Worm (Caenorhabditis elegans) whole organism, L2 larva: ENCODE results near the gene F54E2.2.

Experiments used
- dmd-4 ChIP-seq: sonication (generic microtip); optimal IDR thresholded peaks from 2 replicates; lab custom pipeline; 2017; ENCODE audit warnings: missing biosample characterization, missing genetic modification characterization
- lin-39 ChIP-seq: fragments of 150-350 bp; optimal IDR thresholded peaks from 2 replicates; lab custom pipeline; 2014; ENCODE audit warnings: missing biosample characterization, missing genetic modification reagents, missing genetic modification characterization
- lsy-2 ChIP-seq, 2 experiments: fragments of 150-350 bp in 1 of 2; sonication (generic microtip) in 1 of 2; optimal IDR thresholded peaks; 2 replicates each; lab custom pipeline; 2014 to 2017; ENCODE audit warnings: missing biosample characterization in 2 of 2, missing genetic modification characterization in 2 of 2
- mab-5 ChIP-seq: fragments of 150-350 bp; optimal IDR thresholded peaks from 2 replicates; lab custom pipeline; 2014; ENCODE audit warnings: missing biosample characterization, missing genetic modification characterization
- mdl-1 ChIP-seq, 2 experiments: fragments of 150-350 bp in 1 of 2; sonication (generic microtip) in 1 of 2; optimal IDR thresholded peaks; 2 replicates each; lab custom pipeline; 2017; ENCODE audit warnings: missing biosample characterization in 2 of 2, missing genetic modification characterization in 2 of 2
- nhr-11 ChIP-seq: fragments of 150-350 bp; optimal IDR thresholded peaks from 2 replicates; lab custom pipeline; 2014; ENCODE audit warnings: missing biosample characterization, missing genetic modification characterization
- skn-1 ChIP-seq: sonication (generic microtip); optimal IDR thresholded peaks from 2 replicates; lab custom pipeline; 2017; ENCODE audit warnings: missing biosample characterization, missing genetic modification characterization

DNA sequence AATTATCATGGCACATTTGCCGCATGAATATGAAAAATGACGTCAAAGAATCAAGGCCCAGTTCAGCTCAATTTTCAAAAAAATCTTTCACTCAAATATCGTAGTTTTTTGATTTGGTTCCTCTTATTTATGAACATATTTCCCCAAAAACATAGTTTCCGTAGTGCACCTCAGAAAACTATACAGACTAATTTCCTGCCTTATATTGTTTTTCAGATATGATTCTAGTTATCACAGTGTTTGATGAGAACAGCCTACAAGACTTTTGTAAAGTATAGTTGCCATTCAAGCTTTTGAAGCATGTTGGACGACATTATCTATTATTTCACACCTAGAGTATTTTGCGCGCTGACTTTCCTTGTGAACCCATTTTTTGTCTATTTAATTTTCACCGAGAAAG lies 36.6 kb downstream of the F54E2.2 start, which contains the start of gene srj-50:
- TF ChIP-seq lin-39 (tag; lab: Kevin White, UChicago) (no peak), lsy-2 (tag; optimal IDR thresholded peaks at IDR 0.05; lab: Kevin White, UChicago) (no peak), nhr-11 (no peak), skn-1 (tag; lab: Kevin White, UChicago) (no peak), dmd-4 (tag; lab: Kevin White, UChicago) (no peak), mab-5 (no peak), mdl-1 (tag; optimal IDR thresholded peaks at IDR 0.05; lab: Kevin White, UChicago) (no peak)
